Fruit fly (Drosophila melanogaster): ENCODE results near the gene CG5577.

- TF ChIP-seq ss (GFP tag; optimal IDR thresholded peaks at IDR 0.05) (no peak), Smox (GFP tag; optimal IDR thresholded peaks at IDR 0.05) (no peak), CG10669 (GFP tag; optimal IDR thresholded peaks at IDR 0.05) (no peak), Eip75B (GFP tag; optimal IDR thresholded peaks at IDR 0.05) (no peak), Blimp-1 (GFP tag; optimal IDR thresholded peaks at IDR 0.05) (no peak), CG6808 (GFP tag; optimal IDR thresholded peaks at IDR 0.05) (no peak), dsx (GFP tag; optimal IDR thresholded peaks at IDR 0.05; ENCODE audit: poor library complexity, severe bottlenecking) (no peak), salr (GFP tag; optimal IDR thresholded peaks at IDR 0.05) (no peak), Ets21C (GFP tag; optimal IDR thresholded peaks at IDR 0.05) (no peak), CG34406 (GFP tag; optimal IDR thresholded peaks at IDR 0.05) (no peak), CG6854 (GFP tag; optimal IDR thresholded peaks at IDR 0.05) (no peak), CG11762 (GFP tag; optimal IDR thresholded peaks at IDR 0.05; ENCODE audit: insufficient read depth) (no peak), CG3919 (GFP tag; optimal IDR thresholded peaks at IDR 0.05) (no peak)
Observed at dm6 chr3L:17820093-17820492, 21.1 kb downstream of the CG5577 start, which contains the start of gene Ir75b.

Measured in whole organism, prepupa.